Worm (Caenorhabditis elegans) whole organism, L2 larva: ENCODE data around the gene dod-19.

ENCODE experiments used
- Y55F3AM.14 ChIP-seq: fragments of 200-800 bp; sonication (Bioruptor generic); optimal IDR thresholded peaks from 2 replicates; lab custom pipeline; 2018; ENCODE audit warnings: mild to moderate bottlenecking, missing genetic modification characterization, missing compliant biosample characterization
- alr-1 ChIP-seq: fragments of 150-350 bp; optimal IDR thresholded peaks from 2 replicates; lab custom pipeline; 2014; ENCODE audit warnings: missing biosample characterization, missing genetic modification characterization
- ama-1 ChIP-seq: fragments of 150-350 bp; optimal IDR thresholded peaks from 2 replicates; lab custom pipeline; 2018; ENCODE audit warnings: inconsistent platforms
- elt-1 ChIP-seq: fragments of 150-350 bp; optimal IDR thresholded peaks from 2 replicates; lab custom pipeline; 2014; ENCODE audit warnings: missing biosample characterization, missing genetic modification characterization
- nhr-11 ChIP-seq: fragments of 150-350 bp; optimal IDR thresholded peaks from 2 replicates; lab custom pipeline; 2014; ENCODE audit warnings: missing biosample characterization, missing genetic modification characterization
- peb-1 ChIP-seq: fragments of 150-350 bp; optimal IDR thresholded peaks from 2 replicates; lab custom pipeline; 2014; ENCODE audit warnings: missing biosample characterization, missing genetic modification characterization
- skn-1 ChIP-seq: sonication (generic microtip); optimal IDR thresholded peaks from 2 replicates; lab custom pipeline; 2017; ENCODE audit warnings: missing biosample characterization, missing genetic modification characterization
- unc-39 ChIP-seq: fragments of 150-350 bp; optimal IDR thresholded peaks from 2 replicates; lab custom pipeline; 2014; ENCODE audit warnings: missing biosample characterization, missing genetic modification characterization

ce11 chrV:378231-378630, 36.3 kb downstream of the dod-19 start:
- TF ChIP-seq unc-39: no peak
- TF ChIP-seq skn-1 (tag; lab: Kevin White, UChicago): no peak
- no peak for TF ChIP-seq peb-1 (tag; lab: Kevin White, UChicago)
- no peak for TF ChIP-seq Y55F3AM.14 (GFP tag; lab: Kevin White, UChicago)
- TF ChIP-seq alr-1: no peak
- TF ChIP-seq nhr-11: no peak
- no peak for TF ChIP-seq ama-1 (lab: Kevin White, UChicago)
- no peak for TF ChIP-seq elt-1 (tag; lab: Kevin White, UChicago)
